Fruit fly (Drosophila melanogaster) whole organism, prepupa: ENCODE data around the gene CG16986.

Experiments used
- Blimp-1 ChIP-seq: fragments of 200-800 bp; sonication (Bioruptor generic); optimal IDR thresholded peaks from 3 replicates; lab custom pipeline; 2017; ENCODE audit warnings: missing biosample characterization, missing genetic modification characterization, mild to moderate bottlenecking, moderate library complexity, missing genetic modification reagents
- CG10631 ChIP-seq: fragments of 200-800 bp; sonication (Bioruptor generic); optimal IDR thresholded peaks from 2 replicates; lab custom pipeline; 2016; ENCODE audit warnings: missing biosample characterization, missing genetic modification characterization
- CG10669 ChIP-seq: fragments of 200-800 bp; sonication (Bioruptor generic); optimal IDR thresholded peaks from 3 replicates; lab custom pipeline; 2018; ENCODE audit warnings: missing biosample characterization, mild to moderate bottlenecking, missing genetic modification characterization, moderate library complexity
- CG11294 ChIP-seq: fragments of 200-800 bp; sonication (Bioruptor generic); IDR thresholded peaks from 2 replicates; pipeline ENCODE4 v1.3.6; 2022; ENCODE audit warnings: missing biosample characterization, missing genetic modification characterization
- CG11762 ChIP-seq: fragments of 200-800 bp; sonication (Bioruptor generic); optimal IDR thresholded peaks from 3 replicates; lab custom pipeline; 2016; ENCODE audit warnings: missing biosample characterization, missing genetic modification characterization; ENCODE audit not compliant: insufficient read depth
- CG15336 ChIP-seq: fragments of 200-800 bp; sonication (Bioruptor generic); IDR thresholded peaks from 2 replicates; pipeline ENCODE4 v1.3.6; 2022; ENCODE audit warnings: missing biosample characterization, missing genetic modification characterization
- CG16779 ChIP-seq: fragments of 200-800 bp; sonication (Bioruptor generic); optimal IDR thresholded peaks from 3 replicates; lab custom pipeline; 2017; ENCODE audit warnings: missing biosample characterization, mild to moderate bottlenecking, missing genetic modification characterization
- CG31627 ChIP-seq: fragments of 200-800 bp; sonication (Bioruptor generic); optimal IDR thresholded peaks from 3 replicates; lab custom pipeline; 2016; ENCODE audit warnings: missing biosample characterization, missing genetic modification characterization
- CG32006 ChIP-seq: fragments of 200-800 bp; sonication (Bioruptor generic); optimal IDR thresholded peaks from 3 replicates; lab custom pipeline; 2017; ENCODE audit warnings: missing biosample characterization, mild to moderate bottlenecking, missing genetic modification characterization
- CG34406 ChIP-seq: fragments of 200-800 bp; sonication (Bioruptor generic); optimal IDR thresholded peaks from 3 replicates; lab custom pipeline; 2016; ENCODE audit warnings: missing biosample characterization, missing genetic modification characterization
- CG3919 ChIP-seq: fragments of 200-800 bp; sonication (Bioruptor generic); optimal IDR thresholded peaks from 3 replicates; lab custom pipeline; 2016; ENCODE audit warnings: missing biosample characterization, missing genetic modification characterization
- CG4318 ChIP-seq: fragments of 200-800 bp; sonication (Bioruptor generic); optimal IDR thresholded peaks from 3 replicates; lab custom pipeline; 2017; ENCODE audit warnings: missing biosample characterization, mild to moderate bottlenecking, missing genetic modification characterization
- CG6276 ChIP-seq: fragments of 200-800 bp; sonication (Bioruptor generic); optimal IDR thresholded peaks from 2 replicates; lab custom pipeline; 2017; ENCODE audit warnings: missing biosample characterization, mild to moderate bottlenecking, missing genetic modification characterization
- CG6792 ChIP-seq: fragments of 200-800 bp; sonication (Bioruptor generic); optimal IDR thresholded peaks from 3 replicates; lab custom pipeline; 2016; ENCODE audit warnings: missing biosample characterization, missing genetic modification characterization
- CG6808 ChIP-seq: fragments of 200-800 bp; sonication (Bioruptor generic); optimal IDR thresholded peaks from 3 replicates; lab custom pipeline; 2017; ENCODE audit warnings: missing biosample characterization, missing genetic modification characterization, mild to moderate bottlenecking, moderate library complexity, missing genetic modification reagents
- CG6854 ChIP-seq: fragments of 200-800 bp; sonication (Bioruptor generic); optimal IDR thresholded peaks from 2 replicates; lab custom pipeline; 2017; ENCODE audit warnings: missing biosample characterization, mild to moderate bottlenecking, missing genetic modification characterization
- CG8319 ChIP-seq: fragments of 200-800 bp; sonication (Bioruptor generic); optimal IDR thresholded peaks from 3 replicates; lab custom pipeline; 2016; ENCODE audit warnings: missing biosample characterization, missing genetic modification characterization
- CG9139 ChIP-seq: fragments of 200-800 bp; sonication (Bioruptor generic); optimal IDR thresholded peaks from 3 replicates; lab custom pipeline; 2017; ENCODE audit warnings: missing biosample characterization, mild to moderate bottlenecking, missing genetic modification characterization
- Eip75B ChIP-seq: fragments of 200-800 bp; sonication (Bioruptor generic); optimal IDR thresholded peaks from 3 replicates; lab custom pipeline; 2016; ENCODE audit warnings: missing biosample characterization, missing genetic modification characterization
- Eip93F ChIP-seq: fragments of 200-800 bp; sonication (Bioruptor generic); optimal IDR thresholded peaks from 2 replicates; lab custom pipeline; 2016; ENCODE audit warnings: missing biosample characterization, mild to moderate bottlenecking, missing genetic modification characterization
- Ets21C ChIP-seq: fragments of 200-800 bp; sonication (Bioruptor generic); optimal IDR thresholded peaks from 3 replicates; lab custom pipeline; 2016; ENCODE audit warnings: missing biosample characterization, missing genetic modification characterization
- Ets96B ChIP-seq: fragments of 200-800 bp; optimal IDR thresholded peaks from 2 replicates; lab custom pipeline; 2019; ENCODE audit warnings: missing biosample characterization, mild to moderate bottlenecking, missing genetic modification characterization, moderate library complexity
- Gug ChIP-seq: fragments of 200-800 bp; sonication (Bioruptor generic); IDR thresholded peaks from 2 replicates; pipeline ENCODE4 v1.3.6; 2022; ENCODE audit warnings: missing biosample characterization, missing genetic modification characterization
- Hr38 ChIP-seq: sonication (Bioruptor generic); optimal IDR thresholded peaks from 2 replicates; lab custom pipeline; 2016; ENCODE audit warnings: missing biosample characterization, missing genetic modification characterization
- Hr39 ChIP-seq: fragments of 200-800 bp; sonication (Bioruptor generic); optimal IDR thresholded peaks from 2 replicates; lab custom pipeline; 2016; ENCODE audit warnings: missing biosample characterization, missing genetic modification characterization
- Hr4 ChIP-seq: fragments of 200-800 bp; sonication (Bioruptor generic); optimal IDR thresholded peaks from 3 replicates; lab custom pipeline; 2016; ENCODE audit warnings: missing biosample characterization, missing genetic modification characterization
- Lpt ChIP-seq: fragments of 200-800 bp; sonication (Bioruptor generic); optimal IDR thresholded peaks from 3 replicates; lab custom pipeline; 2016; ENCODE audit warnings: missing biosample characterization, missing genetic modification characterization
- Met ChIP-seq: fragments of 200-800 bp; sonication (Bioruptor generic); optimal IDR thresholded peaks from 3 replicates; lab custom pipeline; 2016; ENCODE audit warnings: missing biosample characterization, missing genetic modification characterization
- OdsH ChIP-seq: fragments of 200-800 bp; sonication (Bioruptor generic); optimal IDR thresholded peaks from 3 replicates; lab custom pipeline; 2016; ENCODE audit warnings: missing biosample characterization, missing genetic modification characterization
- Smox ChIP-seq: fragments of 200-800 bp; sonication (Bioruptor generic); optimal IDR thresholded peaks from 3 replicates; lab custom pipeline; 2016; ENCODE audit warnings: missing biosample characterization, missing genetic modification characterization
- Sox102F ChIP-seq: fragments of 200-800 bp; sonication (Bioruptor generic); optimal IDR thresholded peaks from 2 replicates; lab custom pipeline; 2016; ENCODE audit warnings: missing biosample characterization, mild to moderate bottlenecking, missing genetic modification characterization
- Sox15 ChIP-seq: fragments of 200-800 bp; sonication (Bioruptor generic); optimal IDR thresholded peaks from 3 replicates; lab custom pipeline; 2016; ENCODE audit warnings: missing biosample characterization, missing genetic modification characterization
- achi ChIP-seq: fragments of 200-800 bp; sonication (Bioruptor generic); optimal IDR thresholded peaks from 3 replicates; lab custom pipeline; 2016; ENCODE audit warnings: missing biosample characterization, missing genetic modification characterization
- acj6 ChIP-seq: fragments of 200-800 bp; sonication (Bioruptor generic); optimal IDR thresholded peaks from 3 replicates; lab custom pipeline; 2016; ENCODE audit warnings: missing biosample characterization, missing genetic modification characterization
- cyc ChIP-seq: fragments of 200-800 bp; sonication (Bioruptor generic); optimal IDR thresholded peaks from 3 replicates; lab custom pipeline; 2016; ENCODE audit warnings: missing biosample characterization, missing genetic modification characterization
- dac ChIP-seq: fragments of 200-800 bp; sonication (Bioruptor generic); optimal IDR thresholded peaks from 2 replicates; lab custom pipeline; 2017; ENCODE audit warnings: missing biosample characterization, mild to moderate bottlenecking, missing genetic modification characterization
- dsx ChIP-seq: fragments of 200-800 bp; optimal IDR thresholded peaks from 3 replicates; lab custom pipeline; 2019; ENCODE audit warnings: missing biosample characterization, mild to moderate bottlenecking, missing genetic modification characterization, moderate library complexity; ENCODE audit not compliant: poor library complexity, severe bottlenecking
- eg ChIP-seq: fragments of 200-800 bp; sonication (Bioruptor generic); IDR thresholded peaks from 3 replicates; pipeline ENCODE4 v1.3.6; 2022; ENCODE audit warnings: missing biosample characterization, missing genetic modification characterization
- esn ChIP-seq: fragments of 200-800 bp; sonication (Bioruptor generic); optimal IDR thresholded peaks from 2 replicates; lab custom pipeline; 2016; ENCODE audit warnings: missing biosample characterization, mild to moderate bottlenecking, missing genetic modification characterization, moderate library complexity
- fd59A ChIP-seq: fragments of 200-800 bp; sonication (Bioruptor generic); optimal IDR thresholded peaks from 2 replicates; lab custom pipeline; 2017; ENCODE audit warnings: missing biosample characterization, mild to moderate bottlenecking, missing genetic modification characterization, missing genetic modification reagents
- fkh ChIP-seq: fragments of 200-800 bp; sonication (Bioruptor generic); optimal IDR thresholded peaks from 3 replicates; lab custom pipeline; 2017; ENCODE audit warnings: missing biosample characterization, mild to moderate bottlenecking, missing genetic modification characterization, moderate library complexity
- net ChIP-seq: fragments of 200-800 bp; sonication (Bioruptor generic); optimal IDR thresholded peaks from 3 replicates; lab custom pipeline; 2016; ENCODE audit warnings: missing biosample characterization, missing genetic modification characterization
- salr ChIP-seq, 2 experiments: fragments of 200-800 bp; sonication (Bioruptor generic); optimal IDR thresholded peaks; 3 replicates each; lab custom pipeline; 2016 to 2018; ENCODE audit warnings: missing biosample characterization in 2 of 2, missing genetic modification characterization in 2 of 2, mild to moderate bottlenecking in 1 of 2
- ss ChIP-seq, 2 experiments: fragments of 200-800 bp; sonication (Bioruptor generic); optimal IDR thresholded peaks; 2 replicates in 1 of 2; 3 replicates in 1 of 2; lab custom pipeline; 2017 to 2018; ENCODE audit warnings: mild to moderate bottlenecking in 2 of 2, missing biosample characterization in 2 of 2, missing genetic modification characterization in 2 of 2, moderate library complexity in 1 of 2
- svp ChIP-seq: fragments of 200-800 bp; sonication (Bioruptor generic); peaks from one replicate; lab custom pipeline; 2016; ENCODE audit warnings: missing biosample characterization, missing genetic modification characterization
- topi ChIP-seq: fragments of 200-800 bp; sonication (Bioruptor generic); optimal IDR thresholded peaks from 3 replicates; lab custom pipeline; 2016; ENCODE audit warnings: missing biosample characterization, missing genetic modification characterization
- vri ChIP-seq: fragments of 200-800 bp; sonication (Bioruptor generic); optimal IDR thresholded peaks from 3 replicates; lab custom pipeline; 2016; ENCODE audit warnings: missing biosample characterization, mild to moderate bottlenecking, missing genetic modification characterization

CG16986 gene

dm6 chr3L:2632763-2633100, 32.6 kb downstream of the CG16986 start (continued):
- TF ChIP-seq cyc (GFP tag; lab: Kevin White, UChicago): no peak
- TF ChIP-seq Hr38 (GFP tag; lab: Kevin White, UChicago): no peak

dm6 chr3L:2634929-2635799, 35.0 kb downstream of the CG16986 start:
- TF ChIP-seq topi (peak; percentile 87), achi (GFP tag; lab: Kevin White, UChicago) (peak; percentile 76), ss (GFP tag; optimal IDR thresholded peaks at IDR 0.05; lab: Kevin White, UChicago) (peak; percentile 46 to 79), CG6276 (no peak), CG31627 (peak; percentile 82), cyc (GFP tag; lab: Kevin White, UChicago) (peak; percentile 77), acj6 (GFP tag; lab: Kevin White, UChicago) (peak; percentile 81), CG32006 (GFP tag; lab: Kevin White, UChicago) (peak; percentile 34), dac (peak; percentile 60), CG34406 (GFP tag; lab: Kevin White, UChicago) (peak; percentile 78), CG4318 (GFP tag; lab: Kevin White, UChicago) (no peak), fd59A (GFP tag; lab: Kevin White, UChicago) (peak; percentile 52), CG10631 (GFP tag; lab: Kevin White, UChicago) (peak; percentile 38), OdsH (GFP tag; lab: Kevin White, UChicago) (peak; percentile 69), CG11762 (GFP tag; lab: Kevin White, UChicago) (peak; percentile 46), fkh (GFP tag; lab: Kevin White, UChicago) (peak; percentile 79), Gug (peak; percentile 23; the same call in 1 of the 2 replicates), Blimp-1 (GFP tag; lab: Kevin White, UChicago) (peak; percentile 67), CG16779 (tag; lab: Kevin White, UChicago) (peak; percentile 71), CG9139 (GFP tag; lab: Kevin White, UChicago) (peak; percentile 73), Lpt (GFP tag; lab: Kevin White, UChicago) (no peak), eg (GFP tag; lab: Robert Waterston, UW) (peak; percentile 81), CG15336 (GFP tag; lab: Robert Waterston, UW) (0 out of 2 replicates have a peak, but pooled peaks have one; percentile 10), CG6808 (peak; percentile 85), Ets21C (GFP tag; lab: Kevin White, UChicago) (peak; percentile 68), Eip93F (GFP tag; lab: Kevin White, UChicago) (no peak), Sox102F (GFP tag; lab: Kevin White, UChicago) (peak; percentile 86), vri (GFP tag; lab: Kevin White, UChicago) (peak; percentile 83), CG11294 (GFP tag; lab: Robert Waterston, UW) (no peak), Ets96B (tag; lab: Kevin White, UChicago) (peak; percentile 8), CG8319 (peak; percentile 68), Met (GFP tag; lab: Kevin White, UChicago) (peak; percentile 87), svp (GFP tag; lab: Kevin White, UChicago) (peak; percentile 81), Hr39 (GFP tag; lab: Kevin White, UChicago) (peak; percentile 67), Hr4 (GFP tag; lab: Kevin White, UChicago) (peak; percentile 58), esn (GFP tag; lab: Kevin White, UChicago) (peak; percentile 88), Smox (peak; percentile 78), CG3919 (GFP tag; lab: Kevin White, UChicago) (peak; percentile 83), Eip75B (peak; percentile 80), net (peak; percentile 80), Sox15 (GFP tag; lab: Kevin White, UChicago) (peak; percentile 9), dsx (GFP tag; lab: Kevin White, UChicago) (peak; percentile 29), CG6792 (GFP tag; lab: Kevin White, UChicago) (peak; percentile 63), Hr38 (GFP tag; lab: Kevin White, UChicago) (no peak), CG6854 (peak; percentile 87), salr (GFP tag; optimal IDR thresholded peaks at IDR 0.05; lab: Kevin White, UChicago) (peak; percentile 59 to 67), CG10669 (GFP tag; lab: Kevin White, UChicago) (peak; percentile 59)
